Fruit fly (Drosophila melanogaster) whole organism, wandering third instar larva: ENCODE results near the gene CG13920.

Experiments
- Rel ChIP-seq, 2 experiments: fragments of 200-800 bp; sonication (Bioruptor generic) in 1 of 2; optimal IDR thresholded peaks; 2 replicates in 1 of 2; 3 replicates in 1 of 2; lab custom pipeline; 2016 to 2019; ENCODE audit warnings: mild to moderate bottlenecking in 2 of 2, missing biosample characterization in 2 of 2, missing genetic modification characterization in 2 of 2, moderate library complexity in 1 of 2
- fru ChIP-seq: fragments of 200-800 bp; sonication (Bioruptor generic); optimal IDR thresholded peaks from 3 replicates; lab custom pipeline; 2016; ENCODE audit warnings: missing biosample characterization, mild to moderate bottlenecking, missing genetic modification characterization

DNA sequence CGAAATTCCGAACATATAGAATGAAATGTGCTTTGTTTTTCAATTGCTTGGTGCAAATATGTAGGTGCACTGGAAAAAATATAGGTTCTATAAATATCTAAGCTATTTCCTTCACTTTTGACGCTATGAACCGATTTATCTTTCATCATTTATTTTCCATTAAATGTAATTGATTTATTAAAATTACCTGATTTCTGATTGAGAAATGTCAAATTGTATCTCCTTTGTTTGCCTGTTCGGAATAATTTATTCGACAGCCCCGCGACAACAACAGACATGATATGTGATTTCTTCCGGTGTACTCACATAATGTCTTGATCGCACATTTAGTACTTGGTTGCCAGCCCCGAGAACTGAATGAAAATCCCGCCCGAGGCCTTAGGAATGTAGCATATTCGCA lies 39.1 kb upstream of the CG13920 start:
- no peak for TF ChIP-seq Rel (GFP tag; optimal IDR thresholded peaks at IDR 0.05; lab: Kevin White, UChicago)
- no peak for TF ChIP-seq Rel (tag; optimal IDR thresholded peaks at IDR 0.05; lab: Kevin White, UChicago)
- no peak for TF ChIP-seq fru (GFP tag; lab: Kevin White, UChicago)
